Worm (Caenorhabditis elegans): ENCODE data around the gene C18B10.6.

C18B10.6 gene

DNA sequence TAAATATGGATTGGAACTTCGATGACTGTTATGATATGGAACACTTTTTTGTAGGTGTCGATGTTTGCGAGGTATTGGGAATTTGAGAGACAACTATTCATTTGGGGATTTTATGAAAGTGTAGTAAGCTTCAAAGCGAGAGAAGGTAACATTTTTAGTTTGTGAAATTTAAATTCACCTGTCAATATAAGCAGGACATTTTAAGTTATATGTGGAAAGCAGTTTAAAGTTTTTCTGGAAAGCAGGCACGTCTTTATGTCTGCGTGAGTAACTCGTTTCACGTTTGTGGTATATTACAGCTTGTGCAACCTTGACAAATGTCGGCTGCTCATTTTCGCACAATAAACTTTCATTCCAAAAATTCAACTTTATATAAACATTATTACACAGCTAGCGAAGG lies 23.4 kb upstream of the C18B10.6 start, which contains the start of gene srh-229:
TSS of gene srh-229 (minus strand) at position 101 of the 400 bp plus-strand sequence.
- no peak for TF ChIP-seq syd-9 (tag; optimal IDR thresholded peaks at IDR 0.05)
- no peak for TF ChIP-seq T23F11.4 (GFP tag; optimal IDR thresholded peaks at IDR 0.05)
- TF ChIP-seq odd-2 (tag; optimal IDR thresholded peaks at IDR 0.05): no peak
- no peak for TF ChIP-seq unc-55 (GFP tag; optimal IDR thresholded peaks at IDR 0.05)
- TF ChIP-seq unc-3 (GFP tag; conservative IDR thresholded peaks at IDR 0.05): no peak
- no peak for TF ChIP-seq unc-3 (tag; optimal IDR thresholded peaks at IDR 0.05)
- no peak for TF ChIP-seq hlh-8 (tag; optimal IDR thresholded peaks at IDR 0.05)
- TF ChIP-seq che-1 (tag; optimal IDR thresholded peaks at IDR 0.05): no peak
- no peak for TF ChIP-seq pqm-1 (tag; optimal IDR thresholded peaks at IDR 0.05)
- TF ChIP-seq lin-11 (tag; optimal IDR thresholded peaks at IDR 0.05): no peak
- no peak for TF ChIP-seq hlh-13 (GFP tag; optimal IDR thresholded peaks at IDR 0.05)
- no peak for TF ChIP-seq eyg-1 (tag; optimal IDR thresholded peaks at IDR 0.05)
- TF ChIP-seq sox-4 (tag; optimal IDR thresholded peaks at IDR 0.05): no peak
- no peak for TF ChIP-seq dmd-4 (tag; optimal IDR thresholded peaks at IDR 0.05; ENCODE audit: borderline replicate concordance)
- no peak for TF ChIP-seq tbx-7 (tag; optimal IDR thresholded peaks at IDR 0.05)

ce11 chrV:7501194-7501593 lies 20.3 kb upstream of the C18B10.6 start:
- TF ChIP-seq K02D7.2 (tag; optimal IDR thresholded peaks at IDR 0.05): no peak
- TF ChIP-seq unc-3 (GFP tag; conservative IDR thresholded peaks at IDR 0.05): no peak
- TF ChIP-seq unc-3 (tag; optimal IDR thresholded peaks at IDR 0.05): no peak
- no peak for TF ChIP-seq fkh-10 (GFP tag; optimal IDR thresholded peaks at IDR 0.05)
- TF ChIP-seq ceh-19 (GFP tag; optimal IDR thresholded peaks at IDR 0.05): no peak
- no peak for TF ChIP-seq madf-2 (tag; optimal IDR thresholded peaks at IDR 0.05)
- TF ChIP-seq pha-4 (tag; optimal IDR thresholded peaks at IDR 0.05): no peak
- no peak for TF ChIP-seq C38D4.7 (GFP tag; optimal IDR thresholded peaks at IDR 0.05)

- TF ChIP-seq pha-4 (tag; optimal IDR thresholded peaks at IDR 0.05): no peak
- TF ChIP-seq syd-9 (tag; optimal IDR thresholded peaks at IDR 0.05): no peak
- no peak for TF ChIP-seq rnt-1 (tag; optimal IDR thresholded peaks at IDR 0.05)
- TF ChIP-seq ceh-34 (tag; optimal IDR thresholded peaks at IDR 0.05): no peak
- no peak for TF ChIP-seq ceh-9 (tag; optimal IDR thresholded peaks at IDR 0.05)
- TF ChIP-seq hlh-8 (tag; optimal IDR thresholded peaks at IDR 0.05): no peak
- TF ChIP-seq hlh-6 (tag; optimal IDR thresholded peaks at IDR 0.05): no peak
- no peak for TF ChIP-seq F13H6.1 (tag; optimal IDR thresholded peaks at IDR 0.05)
- TF ChIP-seq ref-2 (tag; optimal IDR thresholded peaks at IDR 0.05): no peak
- no peak for TF ChIP-seq hlh-30 (tag; optimal IDR thresholded peaks at IDR 0.05; ENCODE audit: insufficient read depth)
- no peak for TF ChIP-seq K02D7.2 (tag; optimal IDR thresholded peaks at IDR 0.05)
- no peak for TF ChIP-seq ceh-30 (tag; optimal IDR thresholded peaks at IDR 0.05)
Observed at ce11 chrV:7497440-7497839, 16.6 kb upstream of the C18B10.6 start, which contains the start of gene srh-79. srh-79 (plus strand) TSS chrV:7497740.

- TF ChIP-seq pag-3 (tag; optimal IDR thresholded peaks at IDR 0.05; ENCODE audit: borderline replicate concordance) (no peak), nfya-1 (tag; optimal IDR thresholded peaks at IDR 0.05) (no peak), elt-4 (tag; optimal IDR thresholded peaks at IDR 0.05) (no peak), ets-4 (tag; optimal IDR thresholded peaks at IDR 0.05) (no peak), tbx-2 (tag; optimal IDR thresholded peaks at IDR 0.05) (no peak), C08G9.2 (tag; optimal IDR thresholded peaks at IDR 0.05) (no peak)
Observed at ce11 chrV:7495189-7495588, 14.3 kb upstream of the C18B10.6 start, which contains the start of gene srbc-11. srbc-11 (minus strand) TSS chrV:7495289.

DNA sequence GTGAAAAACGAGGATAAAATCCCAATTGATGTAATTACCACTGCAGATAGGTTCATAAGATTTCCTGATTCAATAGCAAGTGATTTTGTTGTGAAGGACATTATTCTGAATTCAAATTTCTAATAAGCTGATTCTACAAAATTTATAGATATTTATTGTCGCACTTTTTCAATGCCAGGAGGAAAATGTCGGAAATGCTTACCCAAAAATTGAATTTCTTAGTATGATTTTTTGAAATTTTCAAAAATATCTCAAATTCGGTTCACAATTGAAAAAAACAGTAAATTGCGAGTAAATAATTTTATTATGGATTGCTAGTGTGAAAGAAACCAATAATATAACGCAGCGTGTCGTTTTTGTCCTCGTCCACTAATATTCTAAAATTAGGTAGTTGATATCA lies 12.1 kb upstream of the C18B10.6 start, which contains the start of gene srbc-10:
TSS of gene srbc-10 (minus strand) at position 101 of the 400 bp plus-strand sequence.
- no peak for TF ChIP-seq mec-3 (tag; optimal IDR thresholded peaks at IDR 0.05; ENCODE audit: borderline replicate concordance)
- TF ChIP-seq ama-1 (optimal IDR thresholded peaks at IDR 0.05): no peak
- no peak for TF ChIP-seq sox-2 (GFP tag; IDR thresholded peaks at IDR 0.05)
- TF ChIP-seq rnt-1 (tag; optimal IDR thresholded peaks at IDR 0.05): no peak
- TF ChIP-seq che-1 (tag; optimal IDR thresholded peaks at IDR 0.05): no peak
- no peak for TF ChIP-seq fax-1 (tag; optimal IDR thresholded peaks at IDR 0.05)
- TF ChIP-seq elt-4 (tag; optimal IDR thresholded peaks at IDR 0.05): no peak
- no peak for TF ChIP-seq fkh-10 (GFP tag; optimal IDR thresholded peaks at IDR 0.05)
- no peak for TF ChIP-seq ttx-3 (tag; optimal IDR thresholded peaks at IDR 0.05)
- no peak for TF ChIP-seq ceh-34 (tag; optimal IDR thresholded peaks at IDR 0.05)
- no peak for TF ChIP-seq ahr-1 (tag; optimal IDR thresholded peaks at IDR 0.05)
- TF ChIP-seq ceh-45 (GFP tag; IDR thresholded peaks at IDR 0.05): no peak
